Worm (Caenorhabditis elegans) whole organism, L2 larva: Measurements from ENCODE around the gene ZK809.8.

ENCODE experiments used
- R02D3.7 ChIP-seq: fragments of 150-350 bp; optimal IDR thresholded peaks from 2 replicates; lab custom pipeline; 2014; ENCODE audit warnings: missing biosample characterization, missing genetic modification characterization
- ama-1 ChIP-seq: fragments of 150-350 bp; optimal IDR thresholded peaks from 2 replicates; lab custom pipeline; 2018; ENCODE audit warnings: inconsistent platforms
- elt-1 ChIP-seq: fragments of 150-350 bp; optimal IDR thresholded peaks from 2 replicates; lab custom pipeline; 2014; ENCODE audit warnings: missing biosample characterization, missing genetic modification characterization
- fos-1 ChIP-seq: fragments of 150-350 bp; optimal IDR thresholded peaks from 2 replicates; lab custom pipeline; 2014; ENCODE audit warnings: missing biosample characterization, missing genetic modification characterization
- mdl-1 ChIP-seq, 2 experiments: fragments of 150-350 bp in 1 of 2; sonication (generic microtip) in 1 of 2; optimal IDR thresholded peaks; 2 replicates each; lab custom pipeline; 2017; ENCODE audit warnings: missing biosample characterization in 2 of 2, missing genetic modification characterization in 2 of 2
- ztf-11 ChIP-seq: sonication (generic microtip); optimal IDR thresholded peaks from 2 replicates; lab custom pipeline; 2017; ENCODE audit warnings: missing biosample characterization, missing genetic modification characterization

DNA sequence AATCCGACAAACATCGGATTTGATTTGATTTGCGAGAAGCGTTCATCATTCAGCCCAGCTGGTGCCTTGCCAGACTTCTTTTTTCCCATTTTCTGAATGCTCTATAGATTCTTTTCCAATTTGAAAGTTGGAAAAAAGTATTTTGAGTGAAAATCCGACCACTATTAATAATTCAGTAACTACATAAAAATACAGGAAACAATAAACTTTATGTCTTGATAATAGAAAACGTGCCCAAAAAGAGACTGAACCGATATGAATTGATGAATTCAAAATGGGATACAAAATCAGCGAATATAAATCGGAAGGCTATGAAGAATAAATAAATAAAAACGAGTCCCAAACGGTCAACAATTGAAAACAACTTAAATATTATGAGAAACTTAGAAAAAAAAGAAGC lies 17.1 kb downstream of the ZK809.8 start, which contains the start of gene F58B3.4:
- TF ChIP-seq elt-1 (no peak), R02D3.7 (no peak), ama-1 (lab: Kevin White, UChicago) (no peak), fos-1 (tag; lab: Kevin White, UChicago) (no peak), mdl-1 (tag; optimal IDR thresholded peaks at IDR 0.05; lab: Kevin White, UChicago) (no peak), ztf-11 (tag; lab: Kevin White, UChicago) (no peak)
